Fruit fly (Drosophila melanogaster) S2 (cell line): Measurements from ENCODE around the gene Dad.

ENCODE experiments used
- CG8478 ChIP-seq: fragments of >200 bp; optimal IDR thresholded peaks from 2 replicates; lab custom pipeline; 2018
- CTCF ChIP-seq, 2 experiments: fragments of >200 bp; optimal IDR thresholded peaks; 2 replicates each; lab custom pipeline; 2018

DNA sequence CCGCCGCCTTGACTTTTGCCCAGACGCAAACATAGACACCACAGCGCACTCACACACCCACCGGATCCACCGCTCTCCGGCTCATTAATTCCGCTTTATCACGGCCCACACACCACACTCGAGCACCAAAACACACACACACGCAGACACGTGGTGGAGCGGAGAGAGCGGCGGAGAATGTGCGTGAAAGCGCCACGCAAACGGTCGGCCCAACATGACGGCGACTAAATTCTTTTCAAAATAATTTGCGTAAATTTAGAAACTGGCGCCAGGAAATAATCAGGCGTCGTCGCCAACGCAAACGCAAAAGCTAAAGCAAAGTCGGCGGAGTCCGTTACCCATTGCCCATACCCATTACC is 6.0 kb downstream of the Dad start:
- TF ChIP-seq CG8478 (no peak), CTCF (optimal IDR thresholded peaks at IDR 0.05; lab: Kevin White, UChicago) (no peak)
